Fruit fly (Drosophila melanogaster): Measurements from ENCODE around the gene CG10616.

CG10616 gene

DNA sequence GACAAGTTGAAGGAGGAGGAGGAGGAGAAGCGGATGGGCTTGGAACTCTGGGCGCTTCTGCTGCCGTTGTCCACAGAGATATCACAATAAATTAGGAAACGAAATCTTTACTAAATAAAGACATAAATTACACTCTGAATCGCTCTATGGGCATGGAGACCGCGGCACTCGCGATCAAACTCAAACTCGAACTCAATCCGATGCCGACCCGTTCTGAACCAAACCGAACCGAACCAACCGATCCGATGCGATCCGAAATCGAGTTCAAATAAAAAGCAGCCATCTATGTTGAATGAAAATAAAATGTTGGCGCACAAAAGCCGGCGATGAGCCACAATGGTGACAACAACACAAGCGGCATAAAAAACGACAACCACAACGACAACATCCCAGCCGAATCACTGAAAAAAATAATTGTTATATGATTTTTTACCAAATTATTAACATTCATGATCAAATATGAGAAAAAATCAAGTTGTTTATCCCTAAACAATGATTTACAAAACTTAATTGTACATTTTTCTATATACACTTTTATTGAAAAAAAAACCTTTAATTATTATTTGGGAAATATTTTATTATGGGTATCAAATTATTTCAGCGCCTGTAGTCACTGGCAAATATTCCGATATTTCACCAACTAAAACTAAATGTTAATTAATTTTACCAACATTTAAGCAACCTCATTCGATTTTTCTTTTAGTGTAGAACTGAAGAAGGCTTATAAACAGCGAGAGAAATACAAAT is 14.4 kb upstream of the CG10616 start (continued):
- TF ChIP-seq D19B (GFP tag; optimal IDR thresholded peaks at IDR 0.05) (peak; percentile 11), chn (GFP tag; optimal IDR thresholded peaks at IDR 0.05) (peak; percentile 29), jumu (GFP tag; optimal IDR thresholded peaks at IDR 0.05) (no peak), CG10366 (GFP tag; IDR thresholded peaks at IDR 0.05) (no peak), CG10959 (GFP tag; IDR thresholded peaks at IDR 0.05) (peak; percentile 55; the same call in 1 of the 2 replicates), CG7357 (GFP tag; IDR thresholded peaks at IDR 0.05) (0 out of 3 replicates have a peak, but pooled peaks have one; percentile 33), Eip74EF (GFP tag; optimal IDR thresholded peaks at IDR 0.05) (peak in 1 of 2 experiments; percentile 87), CG1602 (GFP tag; optimal IDR thresholded peaks at IDR 0.05) (peak; percentile 77), sug (tag; optimal IDR thresholded peaks at IDR 0.05) (no peak), Bdp1 (GFP tag; optimal IDR thresholded peaks at IDR 0.05) (peak; percentile 26), az2 (GFP tag; optimal IDR thresholded peaks at IDR 0.05) (peak; percentile 81), pfk (GFP tag; optimal IDR thresholded peaks at IDR 0.05) (no peak), Rfx (GFP tag; IDR thresholded peaks at IDR 0.05) (no peak), GATAe (GFP tag; conservative IDR thresholded peaks at IDR 0.05) (no peak), CG14710 (tag; optimal IDR thresholded peaks at IDR 0.05) (peak; percentile 96), CG34376 (GFP tag; optimal IDR thresholded peaks at IDR 0.05) (no peak), CG2129 (GFP tag; IDR thresholded peaks at IDR 0.05; ENCODE audit: partially characterized antibody) (no peak), stwl (tag; optimal IDR thresholded peaks at IDR 0.05) (no peak), CG2889 (GFP tag; IDR thresholded peaks at IDR 0.05) (no peak), Dp (GFP tag; optimal IDR thresholded peaks at IDR 0.05) (no peak), insv (GFP tag; optimal IDR thresholded peaks at IDR 0.05) (no peak), CG11093 (GFP tag; IDR thresholded peaks at IDR 0.05) (peak; percentile 48; the same call in 1 of the 3 replicates), CG7372 (GFP tag; IDR thresholded peaks at IDR 0.05) (no peak), bcd (GFP tag; optimal IDR thresholded peaks at IDR 0.05) (peak; percentile 75), CG11696 (GFP tag; IDR thresholded peaks at IDR 0.05) (no peak), croc (GFP tag; conservative IDR thresholded peaks at IDR 0.05) (peak; percentile 73), Dek (tag; optimal IDR thresholded peaks at IDR 0.05) (peak; percentile 48), kay (GFP tag; optimal IDR thresholded peaks at IDR 0.05) (peak; percentile 51), CG2712 (tag; optimal IDR thresholded peaks at IDR 0.05) (peak; percentile 94), danr (GFP tag; IDR thresholded peaks at IDR 0.05) (peak; percentile 63), CG8765 (GFP tag; IDR thresholded peaks at IDR 0.05) (no peak), knrl (GFP tag; IDR thresholded peaks at IDR 0.05; ENCODE audit: partially characterized antibody) (no peak), Opbp (GFP tag; IDR thresholded peaks at IDR 0.05; ENCODE audit: partially characterized antibody) (no peak), CG31365 (tag; optimal IDR thresholded peaks at IDR 0.05) (no peak), CG2678 (tag; optimal IDR thresholded peaks at IDR 0.05) (peak; percentile 90), bab2 (GFP tag; optimal IDR thresholded peaks at IDR 0.05) (peak; percentile 33), pros (GFP tag; optimal IDR thresholded peaks at IDR 0.05) (no peak), luna (GFP tag; optimal IDR thresholded peaks at IDR 0.05) (no peak), ems (GFP tag; optimal IDR thresholded peaks at IDR 0.05) (no peak), CG13775 (GFP tag; optimal IDR thresholded peaks at IDR 0.05) (peak; percentile 81), NC2β (GFP tag; optimal IDR thresholded peaks at IDR 0.05) (peak; percentile 48), Ptx1 (GFP tag; IDR thresholded peaks at IDR 0.05) (peak; percentile 72), zfh2 (GFP tag; optimal IDR thresholded peaks at IDR 0.05) (no peak), gt (GFP tag; IDR thresholded peaks at IDR 0.05) (no peak), CTCF (GFP tag; optimal IDR thresholded peaks at IDR 0.05) (no peak), CG8089 (GFP tag; optimal IDR thresholded peaks at IDR 0.05) (no peak), chif (GFP tag; optimal IDR thresholded peaks at IDR 0.05) (peak; percentile 47 to 76), sqz (GFP tag; optimal IDR thresholded peaks at IDR 0.05) (peak; percentile 84), Dad (GFP tag; optimal IDR thresholded peaks at IDR 0.05) (no peak), D (optimal IDR thresholded peaks at IDR 0.05) (no peak), D (GFP tag; optimal IDR thresholded peaks at IDR 0.05) (peak; percentile 88)
